Worm (Caenorhabditis elegans) whole organism, early embryonic: ENCODE measurements around the gene fbxb-19.
"Not testable (repeated sequence)": the region's sequence is repeated elsewhere in the genome, so short reads cannot be mapped to it uniquely, and the experiment has no call there.

ENCODE experiments used
- B0310.2 ChIP-seq: sonication (generic microtip); optimal IDR thresholded peaks from 2 replicates; lab custom pipeline; 2016; ENCODE audit warnings: mild to moderate bottlenecking, missing genetic modification characterization, missing compliant biosample characterization
- F13C5.2 ChIP-seq: sonication (generic microtip); optimal IDR thresholded peaks from 2 replicates; lab custom pipeline; 2017; ENCODE audit warnings: mild to moderate bottlenecking, missing genetic modification characterization, inconsistent platforms, missing compliant biosample characterization
- aly-1 ChIP-seq: sonication (generic microtip); optimal IDR thresholded peaks from 2 replicates; lab custom pipeline; 2016; ENCODE audit warnings: missing genetic modification characterization, missing compliant biosample characterization
- ama-1 ChIP-seq: fragments of 150-350 bp; optimal IDR thresholded peaks from 2 replicates; lab custom pipeline; 2014
- ceh-13 ChIP-seq: fragments of 200-800 bp; sonication (Bioruptor generic); optimal IDR thresholded peaks from 2 replicates; lab custom pipeline; 2018; ENCODE audit warnings: mild to moderate bottlenecking, missing genetic modification characterization, missing compliant biosample characterization
- ceh-36 ChIP-seq: sonication (generic microtip); optimal IDR thresholded peaks from 2 replicates; lab custom pipeline; 2016; ENCODE audit warnings: missing genetic modification characterization, inconsistent platforms, missing compliant biosample characterization
- ets-7 ChIP-seq: sonication (generic microtip); optimal IDR thresholded peaks from 2 replicates; lab custom pipeline; 2016; ENCODE audit warnings: missing genotype, missing genetic modification characterization, missing compliant biosample characterization
- flt-1 ChIP-seq: fragments of 200-800 bp; sonication (Bioruptor generic); IDR thresholded peaks from 2 replicates; pipeline ENCODE4 v1.3.6; 2022; ENCODE audit warnings: missing genetic modification characterization, missing compliant biosample characterization
- hmbx-1 ChIP-seq: sonication (generic microtip); optimal IDR thresholded peaks from 2 replicates; lab custom pipeline; 2016; ENCODE audit warnings: mild to moderate bottlenecking, missing genetic modification characterization, missing compliant biosample characterization
- hmg-4 ChIP-seq: fragments of 200-800 bp; sonication (Bioruptor generic); optimal IDR thresholded peaks from 2 replicates; lab custom pipeline; 2018; ENCODE audit warnings: mild to moderate bottlenecking, missing genetic modification characterization, missing compliant biosample characterization
- hnd-1 ChIP-seq: sonication (generic microtip); optimal IDR thresholded peaks from 2 replicates; lab custom pipeline; 2016; ENCODE audit warnings: missing genetic modification characterization, missing compliant biosample characterization
- pes-1 ChIP-seq: fragments of 200-800 bp; sonication (Bioruptor generic); IDR thresholded peaks from 2 replicates; pipeline ENCODE4 v1.3.6; 2022; ENCODE audit warnings: missing genetic modification reagents, missing genetic modification characterization, missing compliant biosample characterization
- scrt-1 ChIP-seq: fragments of 200-800 bp; sonication (Bioruptor generic); IDR thresholded peaks from 2 replicates; pipeline ENCODE4 v1.3.6; 2022; ENCODE audit warnings: missing genetic modification characterization, missing compliant biosample characterization
- sea-1 ChIP-seq: fragments of 200-800 bp; sonication (Bioruptor generic); conservative IDR thresholded peaks from 2 replicates; pipeline ENCODE4 v1.3.6; 2022; ENCODE audit warnings: missing genetic modification characterization, missing compliant biosample characterization
- tbx-11 ChIP-seq: fragments of 200-800 bp; sonication (Bioruptor generic); IDR thresholded peaks from 2 replicates; pipeline ENCODE4 v1.3.6; 2022; ENCODE audit warnings: missing genetic modification characterization, missing compliant biosample characterization
- tbx-37 ChIP-seq: fragments of 200-800 bp; sonication (Bioruptor generic); conservative IDR thresholded peaks from 2 replicates; pipeline ENCODE4 v1.3.6; 2022; ENCODE audit warnings: missing genetic modification reagents, missing genetic modification characterization, missing compliant biosample characterization
- tra-4 ChIP-seq: sonication (generic microtip); optimal IDR thresholded peaks from 2 replicates; lab custom pipeline; 2017; ENCODE audit warnings: missing genetic modification characterization, missing compliant biosample characterization

fbxb-19 gene

ce11 chrII:1666025-1666424, 23.0 kb downstream of the fbxb-19 start, which contains the start of gene srlf-29:
Gene srlf-29 (plus strand): TSS chrII:1666325.
- no peak for TF ChIP-seq flt-1
- TF ChIP-seq ets-7: no peak
- no peak for TF ChIP-seq B0310.2 (tag; lab: Kevin White, UChicago)
- TF ChIP-seq ceh-13: no peak
- no peak for TF ChIP-seq hnd-1
- TF ChIP-seq tra-4: no peak
- no peak for TF ChIP-seq hmbx-1 (tag; lab: Kevin White, UChicago)
- TF ChIP-seq pes-1: no peak
- no peak for TF ChIP-seq ceh-36 (tag; lab: Kevin White, UChicago)

- TF ChIP-seq pes-1 (no peak), hmg-4 (peak; percentile 16), hmbx-1 (tag; lab: Kevin White, UChicago) (no peak), ama-1 (no peak)
These were observed 25.5 kb downstream of the fbxb-19 start, which contains the start of gene duxl-1 for ce11 chrII:1663516-1663915. Gene duxl-1 (plus strand): TSS chrII:1663699.

- no peak for TF ChIP-seq ets-7
- TF ChIP-seq ceh-13: no peak
These were observed 26.1 kb downstream of the fbxb-19 start, which contains the start of gene ZC204.14 for ce11 chrII:1662881-1663280. Gene ZC204.14 (minus strand): TSS chrII:1662949.

ce11 chrII:1660888-1661287, 28.1 kb downstream of the fbxb-19 start, which contains the start of gene ZC204.13:
Gene ZC204.13 (minus strand): TSS chrII:1660988.
- not testable (repeated sequence) for TF ChIP-seq aly-1 (tag; lab: Kevin White, UChicago); F13C5.2 (tag; lab: Kevin White, UChicago); pes-1

- TF ChIP-seq hmg-4: no peak
- no peak for TF ChIP-seq ets-7
- no peak for TF ChIP-seq tra-4
- TF ChIP-seq ama-1: no peak
- TF ChIP-seq aly-1 (tag; lab: Kevin White, UChicago): no peak
- no peak for TF ChIP-seq B0310.2 (tag; lab: Kevin White, UChicago)
- TF ChIP-seq F13C5.2 (tag; lab: Kevin White, UChicago): no peak
- TF ChIP-seq pes-1: no peak
- TF ChIP-seq ceh-13: no peak
- no peak for TF ChIP-seq sea-1 (GFP tag; lab: Robert Waterston, UW)
- no peak for TF ChIP-seq ceh-36 (tag; lab: Kevin White, UChicago)
- no peak for TF ChIP-seq hnd-1
- TF ChIP-seq flt-1: no peak
These were observed 31.8 kb downstream of the fbxb-19 start, which contains the start of gene ZC204.12 for ce11 chrII:1657202-1657601. Gene ZC204.12 (minus strand): TSS chrII:1657302.

ce11 chrII:1654917-1655316, 34.1 kb downstream of the fbxb-19 start, which contains the start of gene btb-12:
Gene btb-12 (plus strand): TSS chrII:1655217.
- TF ChIP-seq hnd-1 (no peak), aly-1 (tag; lab: Kevin White, UChicago) (no peak), ceh-36 (tag; lab: Kevin White, UChicago) (no peak), B0310.2 (tag; lab: Kevin White, UChicago) (no peak), flt-1 (no peak)

- no peak for TF ChIP-seq ceh-36 (tag; lab: Kevin White, UChicago)
- TF ChIP-seq scrt-1 (GFP tag; lab: Robert Waterston, UW): no peak
- TF ChIP-seq ceh-13: no peak
- TF ChIP-seq aly-1 (tag; lab: Kevin White, UChicago): no peak
- TF ChIP-seq B0310.2 (tag; lab: Kevin White, UChicago): no peak
- TF ChIP-seq hnd-1: no peak
- TF ChIP-seq sea-1 (GFP tag; lab: Robert Waterston, UW): no peak
- TF ChIP-seq ets-7: no peak
- TF ChIP-seq tbx-37: no peak
- no peak for TF ChIP-seq hmg-4
- no peak for TF ChIP-seq pes-1
- TF ChIP-seq tbx-11 (GFP tag; lab: Robert Waterston, UW): no peak
These were observed 35.6 kb downstream of the fbxb-19 start, which contains the start of gene fbxb-15 for ce11 chrII:1653397-1653796. Gene fbxb-15 (minus strand): TSS chrII:1653497.

- no peak for TF ChIP-seq scrt-1 (GFP tag; lab: Robert Waterston, UW)
- TF ChIP-seq hmbx-1 (tag; lab: Kevin White, UChicago): no peak
- no peak for TF ChIP-seq ama-1
- no peak for TF ChIP-seq tbx-37
- no peak for TF ChIP-seq ets-7
- TF ChIP-seq tra-4: no peak
- no peak for TF ChIP-seq aly-1 (tag; lab: Kevin White, UChicago)
- no peak for TF ChIP-seq tbx-11 (GFP tag; lab: Robert Waterston, UW)
These were observed 37.2 kb downstream of the fbxb-19 start, which contains the start of gene fbxb-16 for ce11 chrII:1651804-1652203. Gene fbxb-16 (minus strand): TSS chrII:1651904.

- no peak for TF ChIP-seq ets-7
- TF ChIP-seq ceh-13: no peak
- TF ChIP-seq hnd-1: no peak
- no peak for TF ChIP-seq ama-1
- TF ChIP-seq ceh-36 (tag; lab: Kevin White, UChicago): no peak
These were observed 38.5 kb downstream of the fbxb-19 start, which contains the start of gene fbxb-20 for ce11 chrII:1650502-1650901. Gene fbxb-20 (minus strand): TSS chrII:1650602.

ce11 chrII:1648768-1649167, 40.2 kb downstream of the fbxb-19 start, which contains the start of gene fbxb-21:
Gene fbxb-21 (minus strand): TSS chrII:1648868.
- no peak for TF ChIP-seq pes-1
- TF ChIP-seq tra-4: no peak
- TF ChIP-seq tbx-11 (GFP tag; lab: Robert Waterston, UW): no peak
- TF ChIP-seq ceh-13: no peak
- no peak for TF ChIP-seq sea-1 (GFP tag; lab: Robert Waterston, UW)
- TF ChIP-seq ama-1: no peak
- TF ChIP-seq hnd-1: no peak
